Worm (Caenorhabditis elegans) whole organism, L4/young adult: Measurements from ENCODE around the gene egl-13.

Experiments used
- W03F9.2 ChIP-seq: fragments of 150-350 bp; optimal IDR thresholded peaks from 2 replicates; lab custom pipeline; 2014; ENCODE audit warnings: missing biosample characterization, missing genetic modification characterization
- him-1 ChIP-seq: sonication (generic microtip); optimal IDR thresholded peaks from 2 replicates; lab custom pipeline; 2016; ENCODE audit warnings: missing genotype, missing genetic modification reagents, missing genetic modification characterization, missing compliant biosample characterization

- no peak for TF ChIP-seq him-1
- no peak for TF ChIP-seq W03F9.2 (tag; lab: Kevin White, UChicago)
Measured at ce11 chrX:5647884-5648283, 15.8 kb upstream of the egl-13 start, which contains the start of gene srv-7.
